Worm (Caenorhabditis elegans): ENCODE results near the gene ZK666.4.
A peak's percentile ranks its signal among the peaks of the same experiment; 100 is the strongest.

The ZK666.4 gene

ce11 chrII:10523031-10523430 lies 46.0 kb downstream of the ZK666.4 start:
- no peak for TF ChIP-seq Y5F2A.4 (GFP tag; optimal IDR thresholded peaks at IDR 0.05)
- no peak for TF ChIP-seq nhr-10 (tag; optimal IDR thresholded peaks at IDR 0.05)
- no peak for TF ChIP-seq F26F4.8 (GFP tag; conservative IDR thresholded peaks at IDR 0.05)
- TF ChIP-seq unc-130 (GFP tag; optimal IDR thresholded peaks at IDR 0.05), result no peak

- TF ChIP-seq unc-39 (tag; optimal IDR thresholded peaks at IDR 0.05) (no peak), unc-130 (GFP tag; optimal IDR thresholded peaks at IDR 0.05) (no peak), hlh-11 (tag; optimal IDR thresholded peaks at IDR 0.05) (no peak), vab-7 (GFP tag; IDR thresholded peaks at IDR 0.05) (no peak), fos-1 (tag; optimal IDR thresholded peaks at IDR 0.05) (no peak), mxl-3 (GFP tag; optimal IDR thresholded peaks at IDR 0.05) (no peak), rbr-2 (tag; optimal IDR thresholded peaks at IDR 0.05) (no peak), nhr-77 (tag; optimal IDR thresholded peaks at IDR 0.05) (no peak), arid-1 (GFP tag; conservative IDR thresholded peaks at IDR 0.05) (no peak), nhr-41 (GFP tag; IDR thresholded peaks at IDR 0.05) (no peak), D1046.2 (GFP tag; IDR thresholded peaks at IDR 0.05) (no peak), lin-13 (GFP tag; optimal IDR thresholded peaks at IDR 0.05) (no peak), lin-15B (tag; optimal IDR thresholded peaks at IDR 0.05) (no peak)
Observed at ce11 chrII:10523583-10523982, 46.5 kb downstream of the ZK666.4 start, which contains the start of gene F59B10.5. TSS of gene F59B10.5 (minus strand) at chrII:10523683.

- no peak for TF ChIP-seq nhr-25 (tag; optimal IDR thresholded peaks at IDR 0.05; ENCODE audit: borderline replicate concordance, insufficient read depth)
- TF ChIP-seq mxl-2 (GFP tag; conservative IDR thresholded peaks at IDR 0.05), result no peak
- no peak for TF ChIP-seq jun-1 (tag; optimal IDR thresholded peaks at IDR 0.05)
- no peak for TF ChIP-seq ZK546.5 (tag; optimal IDR thresholded peaks at IDR 0.05)
Observed at ce11 chrII:10524374-10524773, 47.3 kb downstream of the ZK666.4 start, which contains the start of gene F59B10.6. TSS of gene F59B10.6 (minus strand) at chrII:10524474.

- no peak for TF ChIP-seq pha-4 (GFP tag; IDR thresholded peaks at IDR 0.05)
- TF ChIP-seq pha-4 (tag; optimal IDR thresholded peaks at IDR 0.05), result no peak
- no peak for TF ChIP-seq ZK546.5 (tag; optimal IDR thresholded peaks at IDR 0.05)
- TF ChIP-seq mdl-1 (tag; optimal IDR thresholded peaks at IDR 0.05), result peak in 1 of 2 experiments; percentile 6
- no peak for TF ChIP-seq cey-2 (tag; optimal IDR thresholded peaks at IDR 0.05; ENCODE audit: borderline replicate concordance, insufficient read depth)
- no peak for TF ChIP-seq skn-1 (tag; optimal IDR thresholded peaks at IDR 0.05)
- peak; percentile 41 for TF ChIP-seq mep-1 (tag; optimal IDR thresholded peaks at IDR 0.05)
- TF ChIP-seq dve-1 (tag; optimal IDR thresholded peaks at IDR 0.05; ENCODE audit: insufficient read depth), result peak; percentile 26
- peak in 1 of 2 experiments; percentile 31 for TF ChIP-seq unc-62 (GFP tag; optimal IDR thresholded peaks at IDR 0.05 in 1 of 2)
- TF ChIP-seq unc-62 (tag; optimal IDR thresholded peaks at IDR 0.05), result no peak
- peak; percentile 38 for TF ChIP-seq hlh-30 (tag; optimal IDR thresholded peaks at IDR 0.05; ENCODE audit: insufficient read depth)
- TF ChIP-seq lin-13 (GFP tag; optimal IDR thresholded peaks at IDR 0.05), result no peak
- TF ChIP-seq aly-2 (tag; optimal IDR thresholded peaks at IDR 0.05), result no peak
- TF ChIP-seq Y48G9A.11 (GFP tag; IDR thresholded peaks at IDR 0.05), result no peak
- TF ChIP-seq nhr-28 (tag; optimal IDR thresholded peaks at IDR 0.05), result peak; percentile 53
- no peak for TF ChIP-seq rbr-2 (tag; optimal IDR thresholded peaks at IDR 0.05)
- peak; percentile 50 for TF ChIP-seq hlh-11 (tag; optimal IDR thresholded peaks at IDR 0.05)
Observed at ce11 chrII:10525134-10525533, 48.1 kb downstream of the ZK666.4 start.
